Worm (Caenorhabditis elegans): Measurements from ENCODE around the gene R102.2.

The R102.2 gene

DNA sequence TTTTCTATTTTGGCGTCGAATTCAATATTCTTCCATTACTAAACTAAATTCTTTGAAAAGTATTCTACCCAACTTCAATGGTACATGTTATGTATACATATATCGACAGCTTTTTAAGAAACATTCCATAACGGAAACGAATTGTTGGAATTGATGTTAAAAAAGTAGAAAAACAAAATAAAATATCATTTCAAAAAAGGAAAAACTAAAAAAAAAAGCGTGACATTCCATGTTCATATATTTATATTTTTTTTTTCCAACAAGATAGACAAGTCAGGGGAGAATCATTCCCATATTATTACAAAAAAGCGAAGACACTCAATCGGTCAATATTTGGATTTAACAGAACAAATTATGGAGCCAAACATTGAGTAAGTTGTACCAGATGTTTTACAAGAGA, 17.8 kb downstream of the R102.2 start, which contains the start of gene R102.10:
TSS of gene R102.10 (plus strand) at position 301 of the 400 bp plus-strand sequence.
- TF ChIP-seq ceh-34 (tag; optimal IDR thresholded peaks at IDR 0.05) (no peak), syd-9 (tag; optimal IDR thresholded peaks at IDR 0.05) (no peak), dve-1 (tag; optimal IDR thresholded peaks at IDR 0.05) (no peak), hlh-15 (tag; optimal IDR thresholded peaks at IDR 0.05) (no peak), nhr-232 (tag; optimal IDR thresholded peaks at IDR 0.05) (no peak), ceh-18 (tag; optimal IDR thresholded peaks at IDR 0.05) (no peak), lin-11 (tag; optimal IDR thresholded peaks at IDR 0.05) (no peak), nfya-1 (tag; optimal IDR thresholded peaks at IDR 0.05) (no peak), ceh-6 (GFP tag; optimal IDR thresholded peaks at IDR 0.05) (no peak), pha-2 (tag; optimal IDR thresholded peaks at IDR 0.05) (no peak), ceh-45 (GFP tag; IDR thresholded peaks at IDR 0.05) (no peak), ceh-48 (tag; optimal IDR thresholded peaks at IDR 0.05) (no peak), ceh-14 (tag; optimal IDR thresholded peaks at IDR 0.05) (no peak)

DNA sequence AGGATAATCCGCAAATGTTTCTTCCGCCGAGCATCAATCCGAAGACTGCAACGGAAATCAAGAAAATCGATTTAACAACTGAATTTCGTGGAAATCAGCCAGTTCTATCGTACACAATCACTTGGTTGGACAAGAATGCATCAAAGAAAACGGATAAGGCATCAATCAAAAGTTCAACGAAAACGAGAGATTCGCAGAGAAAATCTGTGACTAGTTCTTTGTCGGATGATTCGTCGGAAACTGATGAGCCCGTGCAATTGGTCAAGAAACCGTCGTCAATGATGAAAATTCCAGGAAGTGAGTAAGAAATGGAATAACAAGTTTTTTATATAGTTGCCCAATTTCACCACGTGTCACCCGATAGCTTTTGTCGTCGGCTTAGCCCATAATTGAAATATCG, 18.7 kb downstream of the R102.2 start, which contains the start of gene R102.6:
TSS of gene R102.6 (minus strand) at position 101 of the 400 bp plus-strand sequence.
- TF ChIP-seq madf-2 (tag; optimal IDR thresholded peaks at IDR 0.05) (no peak), nhr-232 (tag; optimal IDR thresholded peaks at IDR 0.05) (no peak), fkh-6 (tag; optimal IDR thresholded peaks at IDR 0.05) (no peak), ets-4 (tag; optimal IDR thresholded peaks at IDR 0.05) (no peak), zip-5 (tag; optimal IDR thresholded peaks at IDR 0.05) (no peak), hlh-6 (tag; optimal IDR thresholded peaks at IDR 0.05) (no peak), ceh-31 (tag; optimal IDR thresholded peaks at IDR 0.05) (no peak), hlh-15 (tag; optimal IDR thresholded peaks at IDR 0.05) (no peak), K09A11.1 (tag; optimal IDR thresholded peaks at IDR 0.05; ENCODE audit: insufficient read depth) (no peak), npax-4 (tag; optimal IDR thresholded peaks at IDR 0.05) (no peak), hlh-30 (tag; optimal IDR thresholded peaks at IDR 0.05; ENCODE audit: insufficient read depth) (no peak), ceh-2 (tag; optimal IDR thresholded peaks at IDR 0.05) (no peak), pqm-1 (tag; optimal IDR thresholded peaks at IDR 0.05) (no peak), syd-9 (tag; optimal IDR thresholded peaks at IDR 0.05) (no peak), sdc-2 (tag; optimal IDR thresholded peaks at IDR 0.05) (no peak), rnt-1 (tag; optimal IDR thresholded peaks at IDR 0.05) (no peak), nfya-1 (tag; optimal IDR thresholded peaks at IDR 0.05) (no peak), pag-3 (tag; optimal IDR thresholded peaks at IDR 0.05; ENCODE audit: borderline replicate concordance) (no peak)

DNA sequence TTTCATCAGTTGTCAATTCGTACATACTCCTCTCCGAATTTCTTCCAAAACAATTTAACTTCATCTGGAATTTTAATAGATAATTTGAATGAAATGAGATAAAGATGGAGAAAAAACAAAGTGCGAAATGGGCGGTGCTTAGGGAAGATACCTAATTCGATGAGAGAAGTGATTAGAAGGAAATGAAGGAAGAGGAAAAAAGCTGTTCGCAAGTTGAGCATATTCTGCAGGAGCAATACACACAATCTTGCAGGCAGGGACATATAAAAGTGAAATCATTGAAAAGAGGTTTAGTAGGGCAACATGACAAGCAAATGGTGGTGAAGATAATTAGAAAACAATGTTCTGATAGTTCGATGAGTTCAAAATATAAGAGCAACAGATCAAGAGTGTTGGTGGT, 24.3 kb downstream of the R102.2 start, which contains the start of gene glb-21:
TSS of gene glb-21 (minus strand) at position 66 of the 400 bp plus-strand sequence.
- TF ChIP-seq ref-2 (tag; optimal IDR thresholded peaks at IDR 0.05) = no peak
- TF ChIP-seq syd-9 (tag; optimal IDR thresholded peaks at IDR 0.05) = no peak

DNA sequence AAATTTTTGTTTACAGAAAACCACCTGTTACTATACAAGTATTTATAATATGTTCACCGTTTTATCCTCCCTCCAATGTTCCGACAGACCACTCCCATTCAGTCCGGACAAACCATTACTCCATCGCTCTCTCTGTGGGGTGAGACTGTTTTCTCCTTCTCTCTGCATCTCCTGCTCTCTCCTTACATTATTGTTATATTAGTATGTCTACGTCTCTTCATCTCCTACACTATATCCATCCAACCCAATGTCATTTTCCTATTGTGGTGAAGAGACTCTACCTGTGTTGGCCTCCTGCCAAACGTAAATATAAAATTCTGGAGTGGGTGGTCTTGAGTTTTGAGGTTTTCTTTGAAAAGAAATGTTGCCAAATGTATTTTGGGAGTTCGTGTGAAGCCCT, 27.2 kb downstream of the R102.2 start:
- TF ChIP-seq che-1 (tag; optimal IDR thresholded peaks at IDR 0.05) (no peak), ceh-31 (tag; optimal IDR thresholded peaks at IDR 0.05) (peak; percentile 8), pax-1 (tag; optimal IDR thresholded peaks at IDR 0.05) (no peak), nfya-1 (tag; optimal IDR thresholded peaks at IDR 0.05) (peak; percentile 21)

DNA sequence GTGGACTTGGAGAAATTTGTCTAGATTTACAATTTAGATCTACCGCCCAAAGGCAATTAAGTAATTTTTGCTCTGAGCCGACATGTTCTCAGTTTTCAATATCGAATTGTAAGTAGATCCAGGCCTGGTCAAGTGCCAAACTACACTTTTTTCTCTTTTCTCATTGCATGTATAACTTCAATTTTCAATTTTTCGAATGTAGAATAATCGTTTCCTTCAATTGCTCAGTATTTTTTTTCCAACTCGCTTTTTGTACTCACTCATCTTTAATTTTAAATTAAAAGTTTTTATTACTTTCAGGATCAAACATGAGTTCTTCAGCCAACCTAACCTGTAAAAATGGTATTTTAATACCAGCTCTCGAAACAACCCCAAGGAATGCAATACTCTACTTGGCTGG, 28.9 kb downstream of the R102.2 start, which contains the start of gene ncx-3:
TSS of gene ncx-3 (plus strand) at position 301 of the 400 bp plus-strand sequence.
- TF ChIP-seq ceh-9 (tag; optimal IDR thresholded peaks at IDR 0.05) = no peak
- TF ChIP-seq nfya-1 (tag; optimal IDR thresholded peaks at IDR 0.05) = no peak
- no peak for TF ChIP-seq tbx-2 (tag; optimal IDR thresholded peaks at IDR 0.05)
- no peak for TF ChIP-seq ztf-16 (tag; optimal IDR thresholded peaks at IDR 0.05)
- TF ChIP-seq syd-9 (tag; optimal IDR thresholded peaks at IDR 0.05) = no peak
- no peak for TF ChIP-seq ceh-6 (GFP tag; optimal IDR thresholded peaks at IDR 0.05)
- no peak for TF ChIP-seq madf-2 (tag; optimal IDR thresholded peaks at IDR 0.05)
- no peak for TF ChIP-seq ceh-24 (tag; optimal IDR thresholded peaks at IDR 0.05)
- no peak for TF ChIP-seq tbx-7 (tag; optimal IDR thresholded peaks at IDR 0.05)
- TF ChIP-seq ceh-18 (tag; optimal IDR thresholded peaks at IDR 0.05) = no peak
